Worm (Caenorhabditis elegans) whole organism, young adult: ENCODE results near the gene srbc-39.
A peak's percentile ranks its signal among the peaks of the same experiment; 100 is the strongest.

Experiments
- B0261.1 ChIP-seq: sonication (generic microtip); optimal IDR thresholded peaks from 2 replicates; lab custom pipeline; 2016; ENCODE audit warnings: mild to moderate bottlenecking, missing genetic modification characterization, moderate library complexity, missing compliant biosample characterization
- D2030.7 ChIP-seq: fragments of 200-800 bp; sonication (Bioruptor generic); IDR thresholded peaks from 2 replicates; pipeline ENCODE4 v1.3.6; 2022; ENCODE audit warnings: missing genetic modification reagents, missing genetic modification characterization, missing compliant biosample characterization
- F33H1.4 ChIP-seq: fragments of 200-800 bp; sonication (Bioruptor generic); IDR thresholded peaks from 2 replicates; pipeline ENCODE4 v1.3.6; 2022; ENCODE audit warnings: missing genetic modification reagents, missing genetic modification characterization, missing compliant biosample characterization
- F39B2.1 ChIP-seq: fragments of 200-800 bp; sonication (Bioruptor generic); IDR thresholded peaks from 2 replicates; pipeline ENCODE4 v1.3.6; 2022; ENCODE audit warnings: missing genetic modification reagents, missing genetic modification characterization, missing compliant biosample characterization
- F49E8.2 ChIP-seq: sonication (generic microtip); optimal IDR thresholded peaks from 3 replicates; lab custom pipeline; 2017; ENCODE audit warnings: missing genetic modification characterization, mild to moderate bottlenecking, missing compliant biosample characterization, antibody characterized with exemption, moderate library complexity; ENCODE audit not compliant: insufficient read depth
- F55B11.4 ChIP-seq: sonication (generic microtip); optimal IDR thresholded peaks from 2 replicates; lab custom pipeline; 2016; ENCODE audit warnings: missing compliant biosample characterization, missing genetic modification characterization, borderline replicate concordance; ENCODE audit not compliant: insufficient read depth
- K11D2.4 ChIP-seq: fragments of 200-800 bp; sonication (Bioruptor generic); IDR thresholded peaks from 2 replicates; pipeline ENCODE4 v1.3.6; 2022; ENCODE audit warnings: missing genetic modification reagents, missing genetic modification characterization, missing compliant biosample characterization
- K12H6.12 ChIP-seq: fragments of 200-800 bp; sonication (Bioruptor generic); optimal IDR thresholded peaks from 2 replicates; lab custom pipeline; 2018; ENCODE audit warnings: mild to moderate bottlenecking, missing genetic modification characterization, missing compliant biosample characterization
- Y53F4B.3 ChIP-seq: fragments of 200-800 bp; sonication (Bioruptor generic); IDR thresholded peaks from 2 replicates; pipeline ENCODE4 v1.3.6; 2022; ENCODE audit warnings: missing genetic modification reagents, missing genetic modification characterization, missing compliant biosample characterization
- Y56A3A.18 ChIP-seq: fragments of 200-800 bp; sonication (Bioruptor generic); IDR thresholded peaks from 2 replicates; pipeline ENCODE4 v1.3.6; 2022; ENCODE audit warnings: missing genetic modification reagents, missing genetic modification characterization, missing compliant biosample characterization
- Y95B8A.8 ChIP-seq: fragments of 200-800 bp; sonication (Bioruptor generic); IDR thresholded peaks from 2 replicates; pipeline ENCODE4 v1.3.6; 2022; ENCODE audit warnings: missing genetic modification reagents, missing genetic modification characterization, missing compliant biosample characterization
- ama-1 ChIP-seq, 3 experiments: fragments of 150-350 bp in 1 of 3; sonication (generic microtip) in 2 of 3; optimal IDR thresholded peaks; 2 replicates each; lab custom pipeline; 2014 to 2018; ENCODE audit warnings: missing biosample characterization in 2 of 3, missing genetic modification characterization in 2 of 3, missing genetic modification reagents in 2 of 3
- aptf-2 ChIP-seq: fragments of 200-800 bp; sonication (Bioruptor generic); conservative IDR thresholded peaks from 2 replicates; pipeline ENCODE4 v1.3.6; 2022; ENCODE audit warnings: missing genetic modification reagents, missing genetic modification characterization, missing compliant biosample characterization
- aptf-3 ChIP-seq: fragments of 200-800 bp; sonication (Bioruptor generic); IDR thresholded peaks from 2 replicates; pipeline ENCODE4 v1.3.6; 2022; ENCODE audit warnings: missing genetic modification characterization, missing compliant biosample characterization
- atf-7 ChIP-seq: sonication (generic microtip); optimal IDR thresholded peaks from 2 replicates; lab custom pipeline; 2017; ENCODE audit warnings: mild to moderate bottlenecking, missing genetic modification characterization, missing compliant biosample characterization
- bed-2 ChIP-seq: fragments of 200-800 bp; sonication (Bioruptor generic); IDR thresholded peaks from 2 replicates; pipeline ENCODE4 v1.3.6; 2022; ENCODE audit warnings: missing genetic modification reagents, missing genetic modification characterization, missing compliant biosample characterization
- cebp-2 ChIP-seq: fragments of 200-800 bp; sonication (Bioruptor generic); IDR thresholded peaks from 2 replicates; pipeline ENCODE4 v1.3.6; 2022; ENCODE audit warnings: missing genetic modification characterization, missing compliant biosample characterization
- die-1 ChIP-seq: sonication (generic microtip); optimal IDR thresholded peaks from 2 replicates; lab custom pipeline; 2016; ENCODE audit warnings: missing genotype, mild to moderate bottlenecking, missing genetic modification characterization, missing compliant biosample characterization
- egl-44 ChIP-seq: fragments of 200-800 bp; sonication (Bioruptor generic); IDR thresholded peaks from 2 replicates; pipeline ENCODE4 v1.3.6; 2022; ENCODE audit warnings: missing genetic modification reagents, missing genetic modification characterization, missing compliant biosample characterization
- gei-17 ChIP-seq: fragments of 200-800 bp; sonication (Bioruptor generic); optimal IDR thresholded peaks from 2 replicates; lab custom pipeline; 2018; ENCODE audit warnings: mild to moderate bottlenecking, missing genetic modification characterization, missing compliant biosample characterization
- hlh-12 ChIP-seq: sonication (generic microtip); optimal IDR thresholded peaks from 2 replicates; lab custom pipeline; 2016; ENCODE audit warnings: missing genetic modification characterization, missing compliant biosample characterization
- hlh-26 ChIP-seq: fragments of 200-800 bp; sonication (Bioruptor generic); conservative IDR thresholded peaks from 2 replicates; pipeline ENCODE4 v1.3.6; 2022; ENCODE audit warnings: missing genetic modification reagents, missing genetic modification characterization, missing compliant biosample characterization
- hrde-1 ChIP-seq: sonication (generic microtip); optimal IDR thresholded peaks from 2 replicates; lab custom pipeline; 2016; ENCODE audit warnings: missing genetic modification characterization, mild to moderate bottlenecking, missing compliant biosample characterization, moderate library complexity, missing genotype, missing genetic modification reagents, borderline replicate concordance
- let-526 ChIP-seq: fragments of 200-800 bp; sonication (Bioruptor generic); IDR thresholded peaks from 2 replicates; pipeline ENCODE4 v1.3.6; 2022; ENCODE audit warnings: missing genetic modification reagents, missing genetic modification characterization, missing compliant biosample characterization
- lin-40 ChIP-seq: sonication (generic microtip); optimal IDR thresholded peaks from 2 replicates; lab custom pipeline; 2016; ENCODE audit warnings: missing genetic modification characterization, mild to moderate bottlenecking, missing compliant biosample characterization, missing genotype, missing genetic modification reagents
- lin-54 ChIP-seq: fragments of 200-800 bp; sonication (Bioruptor generic); optimal IDR thresholded peaks from 2 replicates; lab custom pipeline; 2018; ENCODE audit warnings: mild to moderate bottlenecking, missing genetic modification characterization, missing compliant biosample characterization
- lsy-27 ChIP-seq: sonication (generic microtip); optimal IDR thresholded peaks from 2 replicates; lab custom pipeline; 2017; ENCODE audit warnings: missing genetic modification characterization, mild to moderate bottlenecking, missing compliant biosample characterization, antibody characterized with exemption, missing genotype, borderline replicate concordance; ENCODE audit not compliant: insufficient read depth
- mxl-1 ChIP-seq: sonication (generic microtip); optimal IDR thresholded peaks from 2 replicates; lab custom pipeline; 2016; ENCODE audit warnings: missing genetic modification characterization, missing compliant biosample characterization
- nfya-2 ChIP-seq: fragments of 200-800 bp; sonication (Bioruptor generic); IDR thresholded peaks from 2 replicates; pipeline ENCODE4 v1.3.6; 2022; ENCODE audit warnings: missing genetic modification reagents, missing genetic modification characterization, missing compliant biosample characterization
- nhr-120 ChIP-seq: fragments of 200-800 bp; sonication (Bioruptor generic); IDR thresholded peaks from 2 replicates; pipeline ENCODE4 v1.3.6; 2022; ENCODE audit warnings: missing genetic modification characterization, missing compliant biosample characterization
- nhr-80 ChIP-seq: sonication (generic microtip); optimal IDR thresholded peaks from 2 replicates; lab custom pipeline; 2016; ENCODE audit warnings: missing genetic modification characterization, missing compliant biosample characterization
- nhr-90 ChIP-seq: sonication (generic microtip); optimal IDR thresholded peaks from 2 replicates; lab custom pipeline; 2016; ENCODE audit warnings: missing genotype, mild to moderate bottlenecking, missing genetic modification characterization, missing compliant biosample characterization
- pbrm-1 ChIP-seq: fragments of 200-800 bp; sonication (Bioruptor generic); IDR thresholded peaks from 2 replicates; pipeline ENCODE4 v1.3.6; 2022; ENCODE audit warnings: missing genetic modification reagents, missing genetic modification characterization, missing compliant biosample characterization
- repo-1 ChIP-seq: sonication (generic microtip); optimal IDR thresholded peaks from 2 replicates; lab custom pipeline; 2017; ENCODE audit warnings: mild to moderate bottlenecking, missing genetic modification characterization, missing compliant biosample characterization
- snpc-1.3 ChIP-seq: sonication (generic microtip); optimal IDR thresholded peaks from 2 replicates; lab custom pipeline; 2017; ENCODE audit warnings: missing genetic modification characterization, mild to moderate bottlenecking, missing compliant biosample characterization, antibody characterized with exemption, moderate library complexity, missing genotype, missing genetic modification reagents; ENCODE audit not compliant: insufficient read depth
- snpc-3.4 ChIP-seq: sonication (generic microtip); optimal IDR thresholded peaks from 2 replicates; lab custom pipeline; 2017; ENCODE audit warnings: missing genetic modification characterization, mild to moderate bottlenecking, missing compliant biosample characterization, antibody characterized with exemption, moderate library complexity, missing genotype, missing genetic modification reagents
- somi-1 ChIP-seq: fragments of 200-800 bp; sonication (Bioruptor generic); optimal IDR thresholded peaks from 2 replicates; lab custom pipeline; 2018; ENCODE audit warnings: mild to moderate bottlenecking, missing genetic modification characterization, missing compliant biosample characterization
- sptf-2 ChIP-seq: fragments of 200-800 bp; sonication (Bioruptor generic); optimal IDR thresholded peaks from 2 replicates; lab custom pipeline; 2018; ENCODE audit warnings: mild to moderate bottlenecking, missing genetic modification characterization, missing compliant biosample characterization
- tbp1 ChIP-seq: fragments of 200-800 bp; sonication (Bioruptor generic); optimal IDR thresholded peaks from 2 replicates; lab custom pipeline; 2018; ENCODE audit warnings: mild to moderate bottlenecking, missing genetic modification characterization, missing compliant biosample characterization
- zim-3 ChIP-seq: sonication (generic microtip); optimal IDR thresholded peaks from 2 replicates; lab custom pipeline; 2017; ENCODE audit warnings: mild to moderate bottlenecking, missing genetic modification characterization, moderate library complexity, missing compliant biosample characterization
- ztf-18 ChIP-seq: sonication (generic microtip); optimal IDR thresholded peaks from 2 replicates; lab custom pipeline; 2016; ENCODE audit warnings: missing genotype, mild to moderate bottlenecking, missing genetic modification characterization, missing compliant biosample characterization
- ztf-25 ChIP-seq: fragments of 200-800 bp; sonication (Bioruptor generic); IDR thresholded peaks from 2 replicates; pipeline ENCODE4 v1.3.6; 2022; ENCODE audit warnings: missing genetic modification reagents, missing genetic modification characterization, missing compliant biosample characterization
- ztf-26 ChIP-seq: sonication (generic microtip); optimal IDR thresholded peaks from 2 replicates; lab custom pipeline; 2017; ENCODE audit warnings: missing genetic modification characterization, missing compliant biosample characterization
- ztf-3 ChIP-seq: fragments of 200-800 bp; sonication (Bioruptor generic); optimal IDR thresholded peaks from 2 replicates; lab custom pipeline; 2018; ENCODE audit warnings: mild to moderate bottlenecking, missing genetic modification characterization, missing compliant biosample characterization

The srbc-39 gene

ce11 chrV:727484-728351, 18.8 kb downstream of the srbc-39 start, which contains the start of the genes icl-1 and srh-2 (continued):
- TF ChIP-seq mxl-1 (tag; lab: Kevin White, UChicago) (no peak), ama-1 (optimal IDR thresholded peaks at IDR 0.05; lab: Kevin White, UChicago) (peak; percentile 97), ama-1 (GFP tag; optimal IDR thresholded peaks at IDR 0.05; lab: Kevin White, UChicago) (no peak), lsy-27 (tag; lab: Kevin White, UChicago) (no peak), pbrm-1 (GFP tag; lab: Robert Waterston, UW) (0 out of 2 replicates have a peak, but pooled peaks have one; percentile 26), nfya-2 (GFP tag; lab: Robert Waterston, UW) (no peak), nhr-80 (peak; percentile 13), snpc-1.3 (tag; lab: Kevin White, UChicago) (no peak), sptf-2 (peak; percentile 64), bed-2 (GFP tag; lab: Robert Waterston, UW) (no peak), F33H1.4 (GFP tag; lab: Robert Waterston, UW) (no peak), Y56A3A.18 (GFP tag; lab: Robert Waterston, UW) (no peak; the same call in 1 of the 2 replicates), F55B11.4 (tag; lab: Kevin White, UChicago) (no peak), hlh-26 (0 out of 2 replicates have a peak, but pooled peaks have one; percentile 67), atf-7 (tag; lab: Kevin White, UChicago) (peak; percentile 47), lin-54 (GFP tag; lab: Kevin White, UChicago) (no peak), ztf-25 (GFP tag; lab: Robert Waterston, UW) (0 out of 2 replicates have a peak, but pooled peaks have one; percentile 46), die-1 (tag; lab: Kevin White, UChicago) (no peak), K11D2.4 (GFP tag; lab: Robert Waterston, UW) (peak; percentile 73), D2030.7 (no peak), ztf-18 (tag; lab: Kevin White, UChicago) (no peak), gei-17 (peak; percentile 35), F39B2.1 (GFP tag; lab: Robert Waterston, UW) (no peak), tbp1 (peak; percentile 10), repo-1 (tag; lab: Kevin White, UChicago) (peak; percentile 97), aptf-2 (GFP tag; lab: Robert Waterston, UW) (no peak), ztf-3 (GFP tag; lab: Kevin White, UChicago) (peak; percentile 4), cebp-2 (GFP tag; lab: Robert Waterston, UW) (no peak), nhr-90 (tag; lab: Kevin White, UChicago) (no peak), Y95B8A.8 (peak; percentile 11; the same call in 1 of the 2 replicates), nhr-120 (no peak), snpc-3.4 (tag; lab: Kevin White, UChicago) (no peak), zim-3 (tag; lab: Kevin White, UChicago) (peak; percentile 45), Y53F4B.3 (GFP tag; lab: Robert Waterston, UW) (no peak)
- TF ChIP-seq, all 124 proteins: peak for 45

- TF ChIP-seq hlh-12 (tag; lab: Kevin White, UChicago) (no peak), ztf-26 (peak; percentile 16), snpc-3.4 (tag; lab: Kevin White, UChicago) (no peak), aptf-3 (GFP tag; lab: Robert Waterston, UW) (no peak), let-526 (GFP tag; lab: Robert Waterston, UW) (peak; percentile 40; the same call in 1 of the 2 replicates), B0261.1 (no peak), F49E8.2 (tag; lab: Kevin White, UChicago) (no peak), nhr-80 (peak; percentile 23), K12H6.12 (tag; lab: Kevin White, UChicago) (peak; percentile 32), hrde-1 (no peak), somi-1 (GFP tag; lab: Kevin White, UChicago) (peak; percentile 67), egl-44 (GFP tag; lab: Robert Waterston, UW) (no peak), F55B11.4 (tag; lab: Kevin White, UChicago) (no peak), lin-40 (tag; lab: Kevin White, UChicago) (peak; percentile 24)
These were observed 20.1 kb downstream of the srbc-39 start for ce11 chrV:728822-729493.
